Worm (Caenorhabditis elegans) whole organism, young adult: ENCODE results near the gene F16F9.3.

Source experiments
- egl-44 ChIP-seq: fragments of 200-800 bp; sonication (Bioruptor generic); IDR thresholded peaks from 2 replicates; pipeline ENCODE4 v1.3.6; 2022; ENCODE audit warnings: missing genetic modification reagents, missing genetic modification characterization, missing compliant biosample characterization
- somi-1 ChIP-seq: fragments of 200-800 bp; sonication (Bioruptor generic); optimal IDR thresholded peaks from 2 replicates; lab custom pipeline; 2018; ENCODE audit warnings: mild to moderate bottlenecking, missing genetic modification characterization, missing compliant biosample characterization

ce11 chrX:8417727-8418126, 39.7 kb upstream of the F16F9.3 start:
- TF ChIP-seq egl-44 (GFP tag; lab: Robert Waterston, UW) (no peak), somi-1 (GFP tag; lab: Kevin White, UChicago) (no peak)
